Fruit fly (Drosophila melanogaster) whole organism, embryonic: ENCODE measurements around the gene trr.

Experiments
- ATbp ChIP-seq: fragments of 200-800 bp; sonication (Bioruptor generic); optimal IDR thresholded peaks from 2 replicates; lab custom pipeline; 2017; ENCODE audit warnings: missing biosample characterization, mild to moderate bottlenecking, missing genetic modification characterization, missing genetic modification reagents
- Abd-B ChIP-seq: fragments of 200-800 bp; sonication (Bioruptor generic); optimal IDR thresholded peaks from 2 replicates; lab custom pipeline; 2018; ENCODE audit warnings: missing biosample characterization, mild to moderate bottlenecking, missing genetic modification characterization, moderate library complexity
- CG10321 ChIP-seq: fragments of 200-800 bp; sonication (Bioruptor generic); IDR thresholded peaks from 2 replicates; pipeline ENCODE4 v1.3.6; 2022; ENCODE audit warnings: missing biosample characterization, missing genetic modification characterization
- CG1233 ChIP-seq: fragments of 200-800 bp; sonication (Bioruptor generic); optimal IDR thresholded peaks from 4 replicates; lab custom pipeline; 2018; ENCODE audit warnings: missing biosample characterization, mild to moderate bottlenecking, missing genetic modification characterization
- CG12391 ChIP-seq: fragments of 200-800 bp; sonication (Bioruptor generic); optimal IDR thresholded peaks from 3 replicates; lab custom pipeline; 2018; ENCODE audit warnings: missing biosample characterization, mild to moderate bottlenecking, missing genetic modification characterization, moderate library complexity
- CG13894 ChIP-seq: fragments of 200-800 bp; sonication (Bioruptor generic); optimal IDR thresholded peaks from 3 replicates; lab custom pipeline; 2018; ENCODE audit warnings: missing biosample characterization, mild to moderate bottlenecking, missing genetic modification characterization, moderate library complexity
- CG14441 ChIP-seq: fragments of 200-800 bp; sonication (Bioruptor generic); IDR thresholded peaks from 2 replicates; pipeline ENCODE4 v1.3.6; 2022; ENCODE audit warnings: missing biosample characterization, missing genetic modification characterization
- CG1529 ChIP-seq: fragments of 200-800 bp; sonication (Bioruptor generic); optimal IDR thresholded peaks from 3 replicates; lab custom pipeline; 2018; ENCODE audit warnings: missing biosample characterization, missing genetic modification characterization
- CG31441 ChIP-seq: fragments of 200-800 bp; sonication (Bioruptor generic); IDR thresholded peaks from 2 replicates; pipeline ENCODE4 v1.3.6; 2022; ENCODE audit warnings: missing biosample characterization, missing genetic modification characterization
- CG3163 ChIP-seq: fragments of 200-800 bp; sonication (Bioruptor generic); optimal IDR thresholded peaks from 3 replicates; lab custom pipeline; 2016; ENCODE audit warnings: missing biosample characterization, missing genetic modification characterization
- CG3281 ChIP-seq: fragments of 200-800 bp; sonication (Bioruptor generic); optimal IDR thresholded peaks from 3 replicates; lab custom pipeline; 2017; ENCODE audit warnings: missing biosample characterization, mild to moderate bottlenecking, missing genetic modification characterization
- CG42726 ChIP-seq: fragments of 200-800 bp; sonication (Bioruptor generic); IDR thresholded peaks from 2 replicates; pipeline ENCODE4 v1.3.6; 2022; ENCODE audit warnings: missing biosample characterization, missing genetic modification characterization; ENCODE audit not compliant: partially characterized antibody
- CG4328 ChIP-seq: fragments of 200-800 bp; sonication (Bioruptor generic); optimal IDR thresholded peaks from 3 replicates; lab custom pipeline; 2017; ENCODE audit warnings: missing biosample characterization, missing genetic modification reagents, missing genetic modification characterization
- CG4360 ChIP-seq: fragments of 200-800 bp; sonication (Bioruptor generic); IDR thresholded peaks from 2 replicates; pipeline ENCODE4 v1.3.6; 2022; ENCODE audit warnings: missing biosample characterization, missing genetic modification characterization
- CG4730 ChIP-seq: fragments of 200-800 bp; sonication (Bioruptor generic); IDR thresholded peaks from 2 replicates; pipeline ENCODE4 v1.3.6; 2022; ENCODE audit warnings: missing biosample characterization, missing genetic modification characterization
- CG7372 ChIP-seq: fragments of 200-800 bp; sonication (Bioruptor generic); IDR thresholded peaks from 2 replicates; pipeline ENCODE4 v1.3.6; 2022; ENCODE audit warnings: missing biosample characterization, missing genetic modification characterization
- Chrac-16 ChIP-seq: fragments of 200-800 bp; sonication (Bioruptor generic); optimal IDR thresholded peaks from 3 replicates; lab custom pipeline; 2016; ENCODE audit warnings: missing biosample characterization, missing genetic modification characterization
- CkIIα-i1 ChIP-seq: fragments of 200-800 bp; sonication (Bioruptor generic); IDR thresholded peaks from 2 replicates; pipeline ENCODE4 v1.3.6; 2022; ENCODE audit warnings: missing biosample characterization, missing genetic modification characterization
- Dip3 ChIP-seq: fragments of 200-800 bp; sonication (Bioruptor generic); optimal IDR thresholded peaks from 3 replicates; lab custom pipeline; 2016; ENCODE audit warnings: missing biosample characterization, missing genetic modification characterization
- Drgx ChIP-seq: fragments of 200-800 bp; sonication (Bioruptor generic); IDR thresholded peaks from 2 replicates; pipeline ENCODE4 v1.3.6; 2022; ENCODE audit warnings: missing biosample characterization, missing genetic modification characterization
- E2f2 ChIP-seq: fragments of 200-800 bp; sonication (Bioruptor generic); IDR thresholded peaks from 2 replicates; pipeline ENCODE4 v1.3.6; 2022; ENCODE audit warnings: missing biosample characterization, missing genetic modification characterization
- ERR ChIP-seq: fragments of 200-800 bp; sonication (Bioruptor generic); optimal IDR thresholded peaks from 2 replicates; lab custom pipeline; 2016; ENCODE audit warnings: missing biosample characterization, missing genetic modification characterization
- Ets97D ChIP-seq: fragments of 200-800 bp; sonication (Bioruptor generic); optimal IDR thresholded peaks from 3 replicates; lab custom pipeline; 2016; ENCODE audit warnings: missing biosample characterization, missing genetic modification characterization
- Hr39 ChIP-seq: fragments of >200 bp; optimal IDR thresholded peaks from 2 replicates; lab custom pipeline; 2017
- Kr ChIP-seq: fragments of 200-800 bp; sonication (Bioruptor generic); optimal IDR thresholded peaks from 2 replicates; lab custom pipeline; 2017; ENCODE audit warnings: missing biosample characterization, mild to moderate bottlenecking, missing genetic modification characterization
- Med ChIP-seq: fragments of 200-800 bp; sonication (Bioruptor generic); peaks from one replicate; lab custom pipeline; 2016; ENCODE audit warnings: missing biosample characterization, missing genetic modification characterization, mild to moderate bottlenecking, inconsistent platforms, moderate library complexity
- Meics ChIP-seq: fragments of 200-800 bp; sonication (Bioruptor generic); optimal IDR thresholded peaks from 2 replicates; lab custom pipeline; 2017; ENCODE audit warnings: missing biosample characterization, mild to moderate bottlenecking, missing genetic modification characterization
- Mes4 ChIP-seq: fragments of 200-800 bp; sonication (Bioruptor generic); optimal IDR thresholded peaks from 2 replicates; lab custom pipeline; 2016; ENCODE audit warnings: missing biosample characterization, missing genetic modification characterization
- Mrtf ChIP-seq: fragments of 200-800 bp; sonication (Bioruptor generic); IDR thresholded peaks from 3 replicates; pipeline ENCODE4 v1.3.6; 2022; ENCODE audit warnings: missing biosample characterization, missing genetic modification characterization
- NC2α ChIP-seq: fragments of 200-800 bp; sonication (Bioruptor generic); optimal IDR thresholded peaks from 2 replicates; lab custom pipeline; 2016; ENCODE audit warnings: missing biosample characterization, missing genetic modification characterization
- Neu2 ChIP-seq: fragments of 200-800 bp; sonication (Bioruptor generic); optimal IDR thresholded peaks from 3 replicates; lab custom pipeline; 2016; ENCODE audit warnings: missing biosample characterization, missing genetic modification characterization, borderline replicate concordance
- Nf-YB ChIP-seq: fragments of 200-800 bp; sonication (Bioruptor generic); optimal IDR thresholded peaks from 3 replicates; lab custom pipeline; 2019; ENCODE audit warnings: missing biosample characterization, mild to moderate bottlenecking, missing genetic modification characterization, moderate library complexity
- Opbp ChIP-seq: fragments of 200-800 bp; sonication (Bioruptor generic); IDR thresholded peaks from 3 replicates; pipeline ENCODE4 v1.3.6; 2022; ENCODE audit warnings: missing biosample characterization, missing genetic modification characterization; ENCODE audit not compliant: partially characterized antibody
- Scr ChIP-seq: fragments of 200-800 bp; sonication (Bioruptor generic); IDR thresholded peaks from 2 replicates; pipeline ENCODE4 v1.3.6; 2022; ENCODE audit warnings: missing biosample characterization, missing genetic modification characterization; ENCODE audit not compliant: partially characterized antibody
- Ssrp ChIP-seq: fragments of 200-800 bp; sonication (Bioruptor generic); optimal IDR thresholded peaks from 2 replicates; lab custom pipeline; 2018; ENCODE audit warnings: missing biosample characterization, mild to moderate bottlenecking, missing genetic modification characterization, moderate library complexity
- ac ChIP-seq: fragments of 200-800 bp; sonication (Bioruptor generic); optimal IDR thresholded peaks from 3 replicates; lab custom pipeline; 2017; ENCODE audit warnings: missing biosample characterization, mild to moderate bottlenecking, missing genetic modification characterization
- amos ChIP-seq: fragments of 200-800 bp; sonication (Bioruptor generic); IDR thresholded peaks from 2 replicates; pipeline ENCODE4 v1.3.6; 2022; ENCODE audit warnings: missing biosample characterization, missing genetic modification characterization; ENCODE audit not compliant: partially characterized antibody
- aop ChIP-seq: fragments of 200-800 bp; sonication (Bioruptor generic); IDR thresholded peaks from 2 replicates; pipeline ENCODE4 v1.3.6; 2022; ENCODE audit warnings: missing biosample characterization, missing genetic modification characterization
- cg ChIP-seq: fragments of 200-800 bp; sonication (Bioruptor generic); optimal IDR thresholded peaks from 3 replicates; lab custom pipeline; 2019; ENCODE audit warnings: missing biosample characterization, mild to moderate bottlenecking, missing genetic modification characterization, moderate library complexity
- croc ChIP-seq: fragments of 200-800 bp; sonication (Bioruptor generic); conservative IDR thresholded peaks from 3 replicates; pipeline ENCODE4 v1.3.6; 2022; ENCODE audit warnings: missing biosample characterization, missing genetic modification characterization
- da ChIP-seq: fragments of 200-800 bp; sonication (Bioruptor generic); optimal IDR thresholded peaks from 2 replicates; lab custom pipeline; 2016; ENCODE audit warnings: missing biosample characterization, missing genetic modification characterization
- disco-r ChIP-seq: fragments of 200-800 bp; sonication (Bioruptor generic); optimal IDR thresholded peaks from 2 replicates; lab custom pipeline; 2016; ENCODE audit warnings: missing biosample characterization, missing genetic modification characterization
- ham ChIP-seq: fragments of 200-800 bp; sonication (Bioruptor generic); IDR thresholded peaks from 2 replicates; pipeline ENCODE4 v1.3.6; 2022; ENCODE audit warnings: missing biosample characterization, missing genetic modification characterization
- jigr1 ChIP-seq: fragments of 200-800 bp; sonication (Bioruptor generic); IDR thresholded peaks from 3 replicates; pipeline ENCODE4 v1.3.6; 2022; ENCODE audit warnings: missing biosample characterization, missing genetic modification characterization
- lilli ChIP-seq: fragments of 200-800 bp; sonication (Bioruptor generic); optimal IDR thresholded peaks from 3 replicates; lab custom pipeline; 2016; ENCODE audit warnings: missing biosample characterization, missing genetic modification characterization
- maf-S ChIP-seq: fragments of 200-800 bp; sonication (Bioruptor generic); optimal IDR thresholded peaks from 2 replicates; lab custom pipeline; 2016; ENCODE audit warnings: missing biosample characterization, missing genetic modification characterization
- nerfin-2 ChIP-seq: fragments of 200-800 bp; sonication (Bioruptor generic); IDR thresholded peaks from 2 replicates; pipeline ENCODE4 v1.3.6; 2022; ENCODE audit warnings: missing biosample characterization, missing genetic modification characterization; ENCODE audit not compliant: partially characterized antibody
- prd ChIP-seq, 3 experiments: fragments of >200 bp in 2 of 3; fragments of 200-800 bp in 1 of 3; sonication (Bioruptor generic) in 1 of 3; optimal IDR thresholded peaks in 2 of 3; IDR thresholded peaks in 1 of 3; 2 replicates in 2 of 3; 3 replicates in 1 of 3; pipeline versions ENCODE4 v1.3.6 to Lab custom; 2017 to 2022; ENCODE audit warnings: missing biosample characterization in 1 of 3, missing genetic modification characterization in 1 of 3
- ro ChIP-seq: fragments of 200-800 bp; sonication (Bioruptor generic); IDR thresholded peaks from 2 replicates; pipeline ENCODE4 v1.3.6; 2022; ENCODE audit warnings: missing biosample characterization, missing genetic modification characterization
- sug ChIP-seq: fragments of 200-800 bp; optimal IDR thresholded peaks from 2 replicates; lab custom pipeline; 2019; ENCODE audit warnings: missing biosample characterization, mild to moderate bottlenecking, missing genetic modification characterization, moderate library complexity

The trr gene

dm6 chrX:1879606-1880110 lies 10.1 kb downstream of the trr start, which contains the start of gene CG14818 (continued):
- TF ChIP-seq sug (tag; lab: Kevin White, UChicago): peak; percentile 31
- no peak for TF ChIP-seq NC2α (GFP tag; lab: Kevin White, UChicago)
- TF ChIP-seq E2f2 (GFP tag; lab: Robert Waterston, UW): peak; percentile 29
- peak; percentile 51 for TF ChIP-seq Ets97D (GFP tag; lab: Kevin White, UChicago)
- no peak for TF ChIP-seq ATbp
- no peak for TF ChIP-seq CkIIα-i1 (GFP tag; lab: Robert Waterston, UW)
- peak; percentile 26; the same call in 1 of the 2 replicates for TF ChIP-seq CG4730 (GFP tag; lab: Robert Waterston, UW)
- TF ChIP-seq Neu2 (GFP tag; lab: Kevin White, UChicago): no peak
- TF ChIP-seq aop (GFP tag; lab: Robert Waterston, UW): no peak
- peak; percentile 43 for TF ChIP-seq Drgx (GFP tag; lab: Robert Waterston, UW)
- no peak for TF ChIP-seq CG4360 (GFP tag; lab: Robert Waterston, UW)
- TF ChIP-seq da (GFP tag; lab: Kevin White, UChicago): no peak
- no peak for TF ChIP-seq Kr
- no peak for TF ChIP-seq ro (GFP tag; lab: Robert Waterston, UW)
- peak; percentile 47 for TF ChIP-seq Dip3 (GFP tag; lab: Kevin White, UChicago)
- TF ChIP-seq CG10321: 0 out of 2 replicates have a peak, but pooled peaks have one; percentile 15
- peak; percentile 78 for TF ChIP-seq amos (GFP tag; lab: Robert Waterston, UW)
- TF ChIP-seq CG1233 (GFP tag; lab: Kevin White, UChicago): peak; percentile 38
- TF ChIP-seq Opbp (GFP tag; lab: Robert Waterston, UW): peak; percentile 79
- TF ChIP-seq Chrac-16: peak; percentile 53
- TF ChIP-seq CG3163 (GFP tag; lab: Kevin White, UChicago): peak; percentile 31
- TF ChIP-seq Scr: peak; percentile 92
- TF ChIP-seq Abd-B (GFP tag; lab: Kevin White, UChicago): peak; percentile 79
- TF ChIP-seq CG31441 (GFP tag; lab: Robert Waterston, UW): no peak; the same call in 1 of the 2 replicates
- TF ChIP-seq Meics (GFP tag; lab: Kevin White, UChicago): peak; percentile 52
- peak; percentile 56 for TF ChIP-seq CG7372
- TF ChIP-seq CG14441 (GFP tag; lab: Robert Waterston, UW): peak; percentile 74
- TF ChIP-seq CG12391: peak; percentile 61
- peak; percentile 33; the same call in 1 of the 3 replicates for TF ChIP-seq Mrtf (GFP tag; lab: Robert Waterston, UW)
- TF ChIP-seq disco-r: peak; percentile 18
- TF ChIP-seq ERR (GFP tag; lab: Kevin White, UChicago): peak; percentile 28
- no peak; the same call in 1 of the 2 replicates for TF ChIP-seq CG42726
- peak; percentile 55 for TF ChIP-seq nerfin-2 (GFP tag; lab: Robert Waterston, UW)
- TF ChIP-seq CG3281 (GFP tag; lab: Kevin White, UChicago): peak; percentile 55
- peak; percentile 29; the same call in 2 of the 3 replicates for TF ChIP-seq croc (GFP tag; lab: Robert Waterston, UW)
- no peak for TF ChIP-seq ham
- no peak for TF ChIP-seq Hr39
- no peak for TF ChIP-seq cg (GFP tag; lab: Kevin White, UChicago)
- TF ChIP-seq lilli: peak; percentile 72
- peak; percentile 4 for TF ChIP-seq Mes4 (GFP tag; lab: Kevin White, UChicago)
- TF ChIP-seq CG4328 (GFP tag; lab: Kevin White, UChicago): peak; percentile 60
- TF ChIP-seq jigr1 (GFP tag; lab: Robert Waterston, UW): no peak
- TF ChIP-seq Nf-YB (GFP tag; lab: Kevin White, UChicago): peak; percentile 79
- TF ChIP-seq Ssrp (tag; lab: Kevin White, UChicago): peak; percentile 24
- peak; percentile 63 for TF ChIP-seq CG13894 (tag; lab: Kevin White, UChicago)
- TF ChIP-seq CG1529 (GFP tag; lab: Kevin White, UChicago): no peak
- no peak for TF ChIP-seq prd (optimal IDR thresholded peaks at IDR 0.05; lab: Kevin White, UChicago)
- peak; percentile 73; the same call in 2 of the 3 replicates for TF ChIP-seq prd (GFP tag; IDR thresholded peaks at IDR 0.05; lab: Robert Waterston, UW)
- no peak for TF ChIP-seq ac (GFP tag; lab: Kevin White, UChicago)
- peak; percentile 95 for TF ChIP-seq Med (GFP tag; lab: Kevin White, UChicago)
- peak; percentile 59 for TF ChIP-seq maf-S (GFP tag; lab: Kevin White, UChicago)
